Worm (Caenorhabditis elegans): ENCODE results near the gene cct-2.

cct-2 gene

DNA sequence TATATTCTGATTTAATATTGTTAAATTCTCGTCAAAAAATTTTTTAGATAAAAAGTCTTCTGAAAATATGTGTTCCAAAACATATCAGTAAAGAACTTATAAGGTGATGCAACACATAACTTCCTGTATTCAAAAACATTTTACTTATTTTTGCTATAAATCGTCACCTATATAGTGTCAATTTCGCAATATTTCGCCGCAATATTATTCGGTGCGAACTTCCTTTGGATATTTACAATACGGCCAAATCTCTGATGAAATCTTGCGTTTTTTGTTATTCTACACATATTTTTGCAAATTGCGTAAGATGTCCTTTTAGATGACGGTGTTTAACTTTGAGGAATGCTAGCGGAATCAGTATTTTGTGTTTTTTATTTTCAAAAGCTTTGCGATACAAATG is 6.1 kb upstream of the cct-2 start:
- no peak for TF ChIP-seq mdl-1 (tag; optimal IDR thresholded peaks at IDR 0.05)
- TF ChIP-seq nhr-129 (tag; optimal IDR thresholded peaks at IDR 0.05) = no peak
- no peak for TF ChIP-seq ama-1 (optimal IDR thresholded peaks at IDR 0.05)
- no peak for TF ChIP-seq crh-2 (tag; optimal IDR thresholded peaks at IDR 0.05)
- no peak for TF ChIP-seq mbf-1 (tag; optimal IDR thresholded peaks at IDR 0.05)
- no peak for TF ChIP-seq ztf-1 (GFP tag; conservative IDR thresholded peaks at IDR 0.05)
- TF ChIP-seq ztf-4 (tag; optimal IDR thresholded peaks at IDR 0.05) = no peak
- no peak for TF ChIP-seq sma-3 (GFP tag; optimal IDR thresholded peaks at IDR 0.05)

DNA sequence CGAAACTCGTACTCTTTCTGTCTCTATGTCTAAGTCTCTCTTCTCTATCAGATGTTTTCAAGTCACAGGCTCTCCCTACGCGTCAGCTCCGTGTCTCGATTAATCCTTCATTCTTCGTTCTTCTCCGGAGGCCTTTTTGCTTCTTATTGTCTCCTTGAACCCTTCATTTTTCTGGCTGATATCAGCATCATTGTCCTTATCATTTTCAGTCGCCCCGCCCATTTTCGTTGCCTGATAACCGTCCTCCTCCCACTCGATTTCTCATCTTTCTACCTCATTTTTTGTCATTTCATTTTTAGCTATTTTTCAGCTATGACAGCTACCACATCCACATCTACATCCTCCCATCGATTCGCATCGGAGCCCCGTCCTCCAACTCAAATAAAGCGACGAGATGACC is 5.4 kb upstream of the cct-2 start, which contains the start of gene B0457.6:
B0457.6 (plus strand) TSS at position 284 of the 400 bp plus-strand sequence.
- TF ChIP-seq fos-1 (tag; optimal IDR thresholded peaks at IDR 0.05) (peak; percentile 61), R02D3.7 (tag; optimal IDR thresholded peaks at IDR 0.05) (no peak), egl-27 (tag; optimal IDR thresholded peaks at IDR 0.05) (no peak), unc-55 (GFP tag; optimal IDR thresholded peaks at IDR 0.05) (peak; percentile 24), crh-2 (tag; optimal IDR thresholded peaks at IDR 0.05) (no peak)

DNA sequence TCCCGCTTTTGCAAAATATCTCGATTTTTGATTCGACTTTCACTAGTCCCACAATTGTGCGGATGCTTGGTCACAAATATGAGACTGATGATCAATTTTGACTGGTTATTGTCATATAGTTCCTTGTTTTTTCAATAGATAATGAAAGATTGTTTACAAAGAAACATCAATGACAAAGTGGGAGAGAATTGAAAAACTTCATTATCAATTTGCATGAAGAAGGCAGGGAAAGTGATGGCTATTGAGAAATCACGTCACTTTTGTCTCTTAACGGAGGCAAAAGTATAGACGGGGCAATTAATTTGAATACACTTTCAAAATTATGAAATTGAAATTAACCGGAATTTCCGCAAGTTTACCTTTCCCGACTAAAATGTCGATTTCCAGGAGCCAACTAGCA is 4.4 kb upstream of the cct-2 start:
- TF ChIP-seq ztf-1 (GFP tag; conservative IDR thresholded peaks at IDR 0.05) (no peak), fos-1 (tag; optimal IDR thresholded peaks at IDR 0.05) (peak; percentile 4), lsy-2 (tag; optimal IDR thresholded peaks at IDR 0.05) (no peak)

DNA sequence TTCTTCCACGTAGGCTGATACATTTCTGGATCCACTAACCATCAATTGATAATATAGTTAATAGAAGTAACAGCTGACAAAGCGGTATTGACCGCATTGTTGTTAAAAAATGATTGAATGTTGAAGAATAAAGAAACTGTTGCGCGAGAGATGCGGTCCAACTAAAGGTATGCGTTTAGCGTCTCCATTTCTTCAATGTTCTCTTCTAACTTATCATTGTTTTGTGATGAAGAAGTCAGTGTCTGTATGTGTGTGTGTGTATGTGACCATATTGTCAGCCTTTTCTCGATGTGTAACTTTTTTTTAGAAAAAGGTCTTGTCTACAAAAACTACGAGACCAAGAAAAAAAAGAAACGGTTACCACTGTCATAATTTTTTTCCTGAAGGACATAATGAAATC is 1.1 kb upstream of the cct-2 start, which contains the start of gene B0457.2:
B0457.2 (minus strand) TSS at position 101 of the 400 bp plus-strand sequence.
- no peak for TF ChIP-seq lin-11 (tag; optimal IDR thresholded peaks at IDR 0.05)
- TF ChIP-seq F13H6.1 (tag; optimal IDR thresholded peaks at IDR 0.05) = no peak
- no peak for TF ChIP-seq zag-1 (tag; optimal IDR thresholded peaks at IDR 0.05)
- no peak for TF ChIP-seq skn-1 (tag; optimal IDR thresholded peaks at IDR 0.05)
- TF ChIP-seq elt-3 (tag; optimal IDR thresholded peaks at IDR 0.05) = no peak
- no peak for TF ChIP-seq nhr-12 (tag; optimal IDR thresholded peaks at IDR 0.05)
- no peak for TF ChIP-seq blmp-1 (tag; optimal IDR thresholded peaks at IDR 0.05; ENCODE audit: insufficient read depth)
- no peak for TF ChIP-seq mab-5 (tag; optimal IDR thresholded peaks at IDR 0.05)
- TF ChIP-seq unc-55 (GFP tag; optimal IDR thresholded peaks at IDR 0.05) = no peak
- TF ChIP-seq sem-4 (tag; optimal IDR thresholded peaks at IDR 0.05) = no peak

DNA sequence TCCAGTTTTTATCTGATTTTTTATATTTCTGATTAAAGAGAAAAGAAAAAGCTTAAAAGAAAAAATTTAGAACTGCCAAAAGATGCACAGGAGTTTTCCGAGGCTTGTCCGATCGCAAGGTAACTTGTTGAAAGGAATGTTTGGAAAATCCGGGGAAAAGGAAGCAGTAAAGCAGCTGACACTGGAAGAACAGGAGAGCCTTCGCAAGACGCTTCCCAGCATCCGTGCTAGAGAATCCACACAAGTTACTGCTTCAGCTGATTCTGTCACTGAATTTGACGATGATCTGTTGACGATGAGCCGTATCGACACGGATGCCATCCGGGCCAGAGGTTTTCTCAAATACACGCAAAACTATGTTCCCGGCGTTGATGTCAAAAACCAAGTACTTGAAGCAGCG is 2.2 kb downstream of the cct-2 start, which contains the start of gene mrpl-50:
mrpl-50 (plus strand) TSS at position 71 of the 400 bp plus-strand sequence.
- TF ChIP-seq nhr-12 (tag; optimal IDR thresholded peaks at IDR 0.05) (no peak), nhr-10 (tag; optimal IDR thresholded peaks at IDR 0.05) (no peak), nhr-25 (tag; optimal IDR thresholded peaks at IDR 0.05) (no peak), F13H6.1 (tag; optimal IDR thresholded peaks at IDR 0.05) (peak; percentile 10)

DNA sequence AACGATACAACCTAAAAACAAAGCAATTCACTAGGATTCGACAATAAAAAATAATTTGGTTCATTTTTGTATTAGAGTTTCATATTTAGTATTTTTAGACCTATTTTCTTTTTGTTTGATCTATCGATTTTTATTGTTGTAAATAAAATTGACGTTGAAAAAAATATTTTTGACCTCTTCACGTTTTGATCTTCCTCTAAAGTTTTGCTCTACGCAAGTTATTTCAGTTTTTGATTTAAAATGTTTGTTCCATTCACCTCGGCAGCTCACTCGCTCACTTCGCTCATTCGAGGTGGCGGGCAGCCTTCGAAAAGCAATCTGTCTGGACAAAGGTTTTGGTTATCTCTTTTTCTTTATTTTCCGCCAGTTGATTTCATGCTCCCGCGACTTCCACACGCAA is 3.2 kb downstream of the cct-2 start, which contains the start of gene enol-1:
enol-1 (plus strand) TSS at position 235 of the 400 bp plus-strand sequence.
- no peak for TF ChIP-seq nhr-237 (tag; optimal IDR thresholded peaks at IDR 0.05)
- TF ChIP-seq unc-55 (GFP tag; optimal IDR thresholded peaks at IDR 0.05) = no peak
- TF ChIP-seq ama-1 (optimal IDR thresholded peaks at IDR 0.05) = no peak
- no peak for TF ChIP-seq C34F6.9 (tag; optimal IDR thresholded peaks at IDR 0.05)
- no peak for TF ChIP-seq Y55F3AM.14 (GFP tag; optimal IDR thresholded peaks at IDR 0.05)
- no peak for TF ChIP-seq ceh-16 (tag; optimal IDR thresholded peaks at IDR 0.05)
- no peak for TF ChIP-seq aly-2 (tag; optimal IDR thresholded peaks at IDR 0.05)
- no peak for TF ChIP-seq nhr-21 (tag; optimal IDR thresholded peaks at IDR 0.05)
- TF ChIP-seq ztf-1 (GFP tag; conservative IDR thresholded peaks at IDR 0.05) = no peak
- TF ChIP-seq nhr-77 (tag; optimal IDR thresholded peaks at IDR 0.05) = no peak
- TF ChIP-seq alr-1 (tag; optimal IDR thresholded peaks at IDR 0.05) = no peak
- no peak for TF ChIP-seq crh-2 (tag; optimal IDR thresholded peaks at IDR 0.05)
- no peak for TF ChIP-seq gmeb-1 (tag; optimal IDR thresholded peaks at IDR 0.05)
- no peak for TF ChIP-seq ZK546.5 (tag; optimal IDR thresholded peaks at IDR 0.05)
- TF ChIP-seq nhr-25 (tag; optimal IDR thresholded peaks at IDR 0.05) = no peak
- TF ChIP-seq nhr-23 (tag; optimal IDR thresholded peaks at IDR 0.05) = no peak
- TF ChIP-seq blmp-1 (tag; optimal IDR thresholded peaks at IDR 0.05; ENCODE audit: insufficient read depth) = no peak

All from whole organism, L2 larva.